Worm (Caenorhabditis elegans): Measurements from ENCODE around the gene abu-13.

abu-13 gene

ce11 chrIII:6906409-6906808 is 39.3 kb downstream of the abu-13 start, which contains the start of gene T07E3.2:
Gene T07E3.2 (plus strand): TSS chrIII:6906709.
- TF ChIP-seq mxl-3 (GFP tag; optimal IDR thresholded peaks at IDR 0.05) = no peak
- no peak for TF ChIP-seq daf-8 (GFP tag; IDR thresholded peaks at IDR 0.05)
- no peak for TF ChIP-seq gei-8 (GFP tag; optimal IDR thresholded peaks at IDR 0.05)
- TF ChIP-seq ceh-32 (tag; optimal IDR thresholded peaks at IDR 0.05; ENCODE audit: poor library complexity) = no peak
- no peak for TF ChIP-seq dpl-1 (GFP tag; optimal IDR thresholded peaks at IDR 0.05)
- TF ChIP-seq ceh-20 (GFP tag; IDR thresholded peaks at IDR 0.05) = no peak
- no peak for TF ChIP-seq nhr-48 (tag; optimal IDR thresholded peaks at IDR 0.05)
- no peak for TF ChIP-seq T20F7.1 (GFP tag; optimal IDR thresholded peaks at IDR 0.05)
- TF ChIP-seq lir-3 (tag; optimal IDR thresholded peaks at IDR 0.05) = no peak
- no peak for TF ChIP-seq egl-43 (GFP tag; IDR thresholded peaks at IDR 0.05)
- TF ChIP-seq dmd-6 (GFP tag; IDR thresholded peaks at IDR 0.05) = no peak
- no peak for TF ChIP-seq nhr-42 (GFP tag; IDR thresholded peaks at IDR 0.05)
- TF ChIP-seq ZK337.2 (GFP tag; IDR thresholded peaks at IDR 0.05) = no peak
- no peak for TF ChIP-seq ceh-62 (tag; optimal IDR thresholded peaks at IDR 0.05)
- no peak for TF ChIP-seq pqm-1 (tag; optimal IDR thresholded peaks at IDR 0.05)
- no peak for TF ChIP-seq nhr-237 (tag; optimal IDR thresholded peaks at IDR 0.05)
- TF ChIP-seq madf-9 (GFP tag; conservative IDR thresholded peaks at IDR 0.05) = no peak
- TF ChIP-seq lin-1 (GFP tag; IDR thresholded peaks at IDR 0.05) = no peak
- TF ChIP-seq Y75B8A.6 (GFP tag; IDR thresholded peaks at IDR 0.05) = no peak
- TF ChIP-seq arid-1 (GFP tag; conservative IDR thresholded peaks at IDR 0.05) = no peak

- peak; percentile 13; the same call in 1 of the 2 replicates for TF ChIP-seq dmd-6 (GFP tag; IDR thresholded peaks at IDR 0.05)
- TF ChIP-seq hlh-30 (tag; optimal IDR thresholded peaks at IDR 0.05; ENCODE audit: insufficient read depth) = no peak
Measured at ce11 chrIII:6904468-6904867, 41.2 kb downstream of the abu-13 start.

DNA sequence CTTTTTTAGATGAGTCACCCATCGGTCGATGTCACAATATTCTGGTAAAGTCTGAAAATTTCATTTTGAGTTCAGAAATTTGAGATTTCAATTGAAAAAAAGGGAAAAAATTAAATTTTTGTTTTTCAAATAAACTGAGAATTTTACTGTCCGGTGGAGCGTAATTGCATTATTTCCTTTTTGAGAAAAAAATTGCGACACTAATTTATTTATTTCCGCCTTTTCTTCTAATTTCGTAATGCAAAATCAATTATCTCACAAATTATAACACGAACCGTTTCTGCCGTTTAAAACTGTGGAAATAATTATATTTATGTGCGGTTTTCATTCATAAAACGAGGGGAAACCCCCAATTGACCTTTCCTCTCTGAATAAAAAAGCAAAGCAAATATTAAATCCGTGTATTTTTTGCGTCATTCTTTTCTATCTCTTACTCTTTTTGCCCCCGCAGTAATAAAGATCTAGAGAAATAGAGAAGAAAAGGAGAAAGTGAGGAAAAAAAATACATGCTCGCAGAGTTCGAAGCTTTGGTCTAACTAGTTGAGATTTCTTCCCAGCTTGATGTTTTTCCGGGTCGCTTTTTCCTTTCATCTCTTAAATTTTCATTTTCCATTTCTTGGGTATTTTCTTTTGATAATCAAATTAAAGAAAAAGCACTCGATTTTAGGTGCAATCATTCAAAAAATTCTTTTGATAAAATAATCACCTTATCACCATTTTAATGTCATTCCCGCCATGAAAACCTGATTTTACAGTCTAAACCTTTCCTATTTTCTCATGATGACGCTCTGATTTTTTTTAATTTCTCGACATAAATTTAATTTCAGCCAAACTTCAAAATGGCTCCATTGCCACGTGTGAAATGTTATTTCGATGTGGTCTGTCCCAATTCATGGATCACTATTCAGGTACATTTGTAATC is 42.4 kb downstream of the abu-13 start, which contains the start of the genes brc-2 and T07E3.3:
TSS of gene brc-2 (minus strand) at position 51 of the 922 bp plus-strand sequence.
TSS of gene T07E3.3 (plus strand) at position 822 of the 922 bp plus-strand sequence.
- TF ChIP-seq dmd-6 (GFP tag; IDR thresholded peaks at IDR 0.05) (peak; percentile 40; the same call in 1 of the 2 replicates), pqm-1 (tag; optimal IDR thresholded peaks at IDR 0.05) (peak; percentile 17), zfp-3 (GFP tag; conservative IDR thresholded peaks at IDR 0.05) (no peak), dpl-1 (GFP tag; optimal IDR thresholded peaks at IDR 0.05) (no peak), lin-38 (GFP tag; IDR thresholded peaks at IDR 0.05) (peak; percentile 61), hif-1 (tag; optimal IDR thresholded peaks at IDR 0.05) (no peak), aha-1 (tag) (peak; percentile 74), rbr-2 (tag; optimal IDR thresholded peaks at IDR 0.05) (no peak), lsy-2 (tag; optimal IDR thresholded peaks at IDR 0.05) (peak in 1 of 2 experiments; percentile 37), egl-43 (GFP tag; IDR thresholded peaks at IDR 0.05) (no peak), duxl-1 (tag; optimal IDR thresholded peaks at IDR 0.05; ENCODE audit: poor library complexity) (no peak), vab-7 (GFP tag; IDR thresholded peaks at IDR 0.05) (no peak)

DNA sequence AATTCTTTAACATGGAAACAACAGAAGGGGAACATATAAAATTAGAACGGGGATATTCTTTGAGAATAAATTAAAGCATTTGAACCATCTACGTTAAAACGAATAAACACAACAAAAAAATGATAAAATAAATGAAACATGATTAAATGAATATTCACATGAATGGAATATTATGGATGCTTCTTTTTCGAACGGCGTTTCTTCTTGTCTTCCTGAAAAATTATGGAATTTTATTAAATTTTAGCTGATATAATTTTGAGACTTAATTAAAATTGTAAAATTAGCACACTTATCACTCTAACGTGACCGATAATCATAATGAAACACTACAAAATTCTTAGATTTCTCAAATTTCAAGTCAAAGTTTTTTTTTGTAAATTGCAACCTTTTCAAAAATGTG is 45.1 kb downstream of the abu-13 start:
- TF ChIP-seq Y105C5A.15 (GFP tag; IDR thresholded peaks at IDR 0.05) (no peak), dmd-6 (GFP tag; IDR thresholded peaks at IDR 0.05) (no peak), zfp-3 (GFP tag; conservative IDR thresholded peaks at IDR 0.05) (0 out of 2 replicates have a peak, but pooled peaks have one; percentile 29), ZK546.5 (tag; optimal IDR thresholded peaks at IDR 0.05) (no peak), spr-1 (tag; optimal IDR thresholded peaks at IDR 0.05) (no peak), arid-1 (GFP tag; conservative IDR thresholded peaks at IDR 0.05) (peak; percentile 55; the same call in 1 of the 2 replicates), zip-2 (tag; optimal IDR thresholded peaks at IDR 0.05) (peak; percentile 22), nhr-111 (GFP tag; optimal IDR thresholded peaks at IDR 0.05) (no peak), R02D3.7 (tag; optimal IDR thresholded peaks at IDR 0.05) (no peak), daf-16 (GFP tag; optimal IDR thresholded peaks at IDR 0.05) (peak in 1 of 2 experiments; percentile 51), daf-16 (tag; optimal IDR thresholded peaks at IDR 0.05) (no peak), T26A8.4 (GFP tag; IDR thresholded peaks at IDR 0.05) (peak; percentile 55; the same call in 1 of the 2 replicates), mep-1 (tag; optimal IDR thresholded peaks at IDR 0.05) (peak; percentile 66), unc-39 (tag; optimal IDR thresholded peaks at IDR 0.05) (no peak), vab-7 (GFP tag; IDR thresholded peaks at IDR 0.05) (no peak), rbr-2 (tag; optimal IDR thresholded peaks at IDR 0.05) (no peak), aha-1 (tag) (peak; percentile 4), nhr-102 (tag; optimal IDR thresholded peaks at IDR 0.05) (no peak), nhr-11 (tag; optimal IDR thresholded peaks at IDR 0.05) (no peak), lin-13 (GFP tag; optimal IDR thresholded peaks at IDR 0.05) (no peak), fkh-10 (GFP tag; optimal IDR thresholded peaks at IDR 0.05) (no peak)

All from whole organism, L4 larva.